Worm (Caenorhabditis elegans) whole organism, mixed stage, embryonic: ENCODE measurements around the gene F26C11.1.

Source experiments
- bed-3 ChIP-seq: fragments of 200-800 bp; sonication (Bioruptor generic); optimal IDR thresholded peaks from 3 replicates; lab custom pipeline; 2018; ENCODE audit warnings: mild to moderate bottlenecking, missing genetic modification characterization, moderate library complexity, missing compliant biosample characterization
- nhr-237 ChIP-seq: fragments of 150-350 bp; optimal IDR thresholded peaks from 2 replicates; lab custom pipeline; 2014; ENCODE audit warnings: missing biosample characterization, missing genetic modification characterization

DNA sequence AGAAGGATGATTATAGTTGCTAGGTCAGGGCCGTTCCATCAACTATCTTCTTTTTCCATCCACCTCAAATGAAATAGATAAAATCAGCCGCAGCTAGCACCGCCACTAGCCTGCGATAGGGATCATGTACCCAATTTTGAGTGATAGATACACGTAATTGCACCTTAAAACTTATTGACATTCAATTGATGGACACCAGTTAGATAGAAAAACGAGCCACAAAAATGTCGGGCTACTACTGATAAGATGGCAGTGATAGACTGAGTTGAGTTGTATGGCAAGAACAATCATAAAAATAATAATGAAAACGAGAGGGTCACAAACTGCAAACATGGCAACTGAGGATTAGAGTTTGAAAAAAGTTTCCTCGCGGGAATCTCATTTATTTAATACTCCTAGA, 2.7 kb upstream of the F26C11.1 start:
- no peak for TF ChIP-seq bed-3 (GFP tag; lab: Kevin White, UChicago)
- TF ChIP-seq nhr-237: no peak
